Worm (Caenorhabditis elegans): ENCODE data around the gene Y43C5A.7.

- no peak for TF ChIP-seq him-1 (tag; optimal IDR thresholded peaks at IDR 0.05)
- no peak for TF ChIP-seq dao-5 (tag; optimal IDR thresholded peaks at IDR 0.05)
- TF ChIP-seq W03F9.2 (tag; optimal IDR thresholded peaks at IDR 0.05) = no peak
These were observed 27.3 kb downstream of the Y43C5A.7 start for ce11 chrIV:10304383-10304782.

All from whole organism, L4/young adult.